Worm (Caenorhabditis elegans): ENCODE data around the gene met-2.

DNA sequence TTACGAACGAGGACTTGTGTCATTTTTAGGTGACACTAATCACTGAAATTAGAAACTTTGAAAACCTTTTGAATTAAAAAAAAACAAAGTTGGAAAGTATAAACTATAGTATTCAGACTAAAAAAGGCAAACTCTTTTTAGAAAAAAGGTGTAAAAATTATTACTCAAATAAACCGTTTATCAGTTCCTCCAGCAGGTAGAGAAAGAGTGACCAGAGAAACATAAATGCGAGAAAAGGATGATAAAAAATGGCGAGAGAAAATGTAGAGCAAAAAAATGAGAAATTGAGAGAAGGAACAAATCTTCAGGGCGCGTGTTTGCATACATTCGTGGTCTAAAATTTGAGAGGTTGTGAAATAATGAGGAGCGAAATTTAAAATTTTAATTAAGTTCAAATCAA lies 26.8 kb downstream of the met-2 start, which contains the start of gene lap-1:
- TF ChIP-seq dao-5 (tag; optimal IDR thresholded peaks at IDR 0.05) (no peak), W03F9.2 (tag; optimal IDR thresholded peaks at IDR 0.05) (no peak)

Measured in whole organism, L4/young adult.